Worm (Caenorhabditis elegans): ENCODE results near the gene Y66C5A.1.

Gene Y66C5A.1

DNA sequence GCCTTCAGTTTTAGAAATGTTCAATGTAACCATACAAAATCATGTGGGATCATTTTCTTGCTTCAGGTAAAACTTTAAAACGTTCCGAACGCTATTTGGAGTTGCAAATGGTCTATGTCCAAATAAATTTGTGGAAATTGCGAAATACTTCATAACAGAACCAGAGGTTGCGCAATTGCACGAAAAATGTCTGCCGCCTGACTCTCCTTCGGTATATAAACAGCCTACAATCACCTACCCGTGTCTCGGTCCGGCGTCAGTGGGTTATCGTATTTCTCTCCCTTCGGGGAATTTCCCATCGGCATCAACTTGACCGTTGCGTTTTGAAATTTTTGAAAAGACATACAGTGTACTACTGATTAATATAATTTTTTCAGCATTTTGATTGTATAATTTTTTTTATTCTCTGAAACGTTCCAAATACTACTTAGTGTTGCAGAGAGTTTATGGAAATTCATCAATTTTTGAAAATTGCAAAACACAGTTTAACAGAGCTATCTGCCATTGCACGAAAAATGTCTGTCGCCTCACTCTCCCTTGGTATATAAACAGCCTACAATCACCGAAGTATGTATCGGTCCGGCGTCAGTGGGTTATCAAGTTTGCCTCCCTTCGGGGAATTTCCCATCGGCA is 21.4 kb upstream of the Y66C5A.1 start (continued):
- TF ChIP-seq fkh-10 (GFP tag; optimal IDR thresholded peaks at IDR 0.05), result no peak
- TF ChIP-seq nhr-102 (tag; optimal IDR thresholded peaks at IDR 0.05), result no peak
- peak; percentile 63 for TF ChIP-seq dmd-6 (GFP tag; IDR thresholded peaks at IDR 0.05)
- TF ChIP-seq fos-1 (tag; optimal IDR thresholded peaks at IDR 0.05), result no peak
- TF ChIP-seq gei-8 (GFP tag; optimal IDR thresholded peaks at IDR 0.05), result no peak
- no peak for TF ChIP-seq nhr-6 (tag; optimal IDR thresholded peaks at IDR 0.05)
- TF ChIP-seq daf-12 (tag; optimal IDR thresholded peaks at IDR 0.05), result no peak
- peak; percentile 100 for TF ChIP-seq zip-2 (tag; optimal IDR thresholded peaks at IDR 0.05)
- TF ChIP-seq aha-1 (tag), result peak; percentile 85
- no peak for TF ChIP-seq nhr-25 (tag; optimal IDR thresholded peaks at IDR 0.05; ENCODE audit: borderline replicate concordance, insufficient read depth)
- no peak; the same call in 1 of the 2 replicates for TF ChIP-seq ceh-20 (GFP tag; IDR thresholded peaks at IDR 0.05)
- TF ChIP-seq F37D6.2 (tag; optimal IDR thresholded peaks at IDR 0.05), result no peak
- no peak for TF ChIP-seq nhr-77 (tag; optimal IDR thresholded peaks at IDR 0.05)
- no peak for TF ChIP-seq cey-2 (tag; optimal IDR thresholded peaks at IDR 0.05; ENCODE audit: borderline replicate concordance, insufficient read depth)
- TF ChIP-seq php-3 (GFP tag; IDR thresholded peaks at IDR 0.05), result peak; percentile 61; the same call in 1 of the 2 replicates
- peak; percentile 49; the same call in 1 of the 2 replicates for TF ChIP-seq ZK337.2 (GFP tag; IDR thresholded peaks at IDR 0.05)
- TF ChIP-seq daf-19 (GFP tag; conservative IDR thresholded peaks at IDR 0.05), result 0 out of 2 replicates have a peak, but pooled peaks have one; percentile 12
- TF ChIP-seq attf-4 (tag; optimal IDR thresholded peaks at IDR 0.05), result no peak
- no peak; the same call in 1 of the 2 replicates for TF ChIP-seq zfp-3 (GFP tag; conservative IDR thresholded peaks at IDR 0.05)
- TF ChIP-seq duxl-1 (tag; optimal IDR thresholded peaks at IDR 0.05; ENCODE audit: poor library complexity), result peak; percentile 88
- no peak; the same call in 1 of the 2 replicates for TF ChIP-seq egl-43 (GFP tag; IDR thresholded peaks at IDR 0.05)
- peak; percentile 64 for TF ChIP-seq tra-1 (GFP tag; IDR thresholded peaks at IDR 0.05)
- TF ChIP-seq lim-7 (GFP tag; IDR thresholded peaks at IDR 0.05), result peak; percentile 68; the same call in 1 of the 2 replicates
- TF ChIP-seq nhr-48 (tag; optimal IDR thresholded peaks at IDR 0.05), result peak; percentile 47
- no peak for TF ChIP-seq Y48G9A.11 (GFP tag; IDR thresholded peaks at IDR 0.05)
- TF ChIP-seq R02D3.7 (tag; optimal IDR thresholded peaks at IDR 0.05), result no peak
- 0 out of 2 replicates have a peak, but pooled peaks have one; percentile 67 for TF ChIP-seq T26A8.4 (GFP tag; IDR thresholded peaks at IDR 0.05)
- TF ChIP-seq mxl-3 (GFP tag; optimal IDR thresholded peaks at IDR 0.05), result peak; percentile 36
- TF ChIP-seq lin-38 (GFP tag; IDR thresholded peaks at IDR 0.05), result no peak; the same call in 1 of the 2 replicates
- TF ChIP-seq ama-1 (optimal IDR thresholded peaks at IDR 0.05), result no peak
- TF ChIP-seq zip-11 (GFP tag; IDR thresholded peaks at IDR 0.05), result no peak
- TF ChIP-seq zag-1 (tag; optimal IDR thresholded peaks at IDR 0.05), result no peak
- no peak for TF ChIP-seq hif-1 (tag; optimal IDR thresholded peaks at IDR 0.05)
- no peak for TF ChIP-seq mes-2 (tag; optimal IDR thresholded peaks at IDR 0.05; ENCODE audit: poor library complexity, severe bottlenecking)
- TF ChIP-seq snpc-4 (tag; optimal IDR thresholded peaks at IDR 0.05), result peak; percentile 93
- no peak for TF ChIP-seq pqm-1 (tag; optimal IDR thresholded peaks at IDR 0.05)
- TF ChIP-seq dve-1 (tag; optimal IDR thresholded peaks at IDR 0.05; ENCODE audit: insufficient read depth), result no peak
- TF ChIP-seq Y105C5A.15 (GFP tag; IDR thresholded peaks at IDR 0.05), result 0 out of 2 replicates have a peak, but pooled peaks have one; percentile 36
- no peak for TF ChIP-seq ceh-62 (tag; optimal IDR thresholded peaks at IDR 0.05)
- TF ChIP-seq dpl-1 (GFP tag; optimal IDR thresholded peaks at IDR 0.05), result no peak
- no peak for TF ChIP-seq nhr-41 (GFP tag; IDR thresholded peaks at IDR 0.05)
- TF ChIP-seq hlh-11 (tag; optimal IDR thresholded peaks at IDR 0.05), result no peak
- TF ChIP-seq ceh-82 (tag; optimal IDR thresholded peaks at IDR 0.05), result no peak
- no peak for TF ChIP-seq aly-2 (tag; optimal IDR thresholded peaks at IDR 0.05)
- TF ChIP-seq nhr-10 (tag; optimal IDR thresholded peaks at IDR 0.05), result no peak
- peak; percentile 52 for TF ChIP-seq nhr-28 (tag; optimal IDR thresholded peaks at IDR 0.05)
- no peak for TF ChIP-seq nhr-237 (tag; optimal IDR thresholded peaks at IDR 0.05)
- no peak for TF ChIP-seq set-16 (GFP tag; IDR thresholded peaks at IDR 0.05)
- TF ChIP-seq unc-39 (tag; optimal IDR thresholded peaks at IDR 0.05), result no peak
- peak; percentile 39 for TF ChIP-seq sdz-12 (GFP tag; optimal IDR thresholded peaks at IDR 0.05)

Data from whole organism, L4 larva.